Worm (Caenorhabditis elegans) whole organism, mixed stage, embryonic: Measurements from ENCODE around the gene ZK673.4.
A peak's percentile ranks its signal among the peaks of the same experiment; 100 is the strongest.

Experiments used
- M03D4.4 ChIP-seq: sonication (generic microtip); optimal IDR thresholded peaks from 2 replicates; lab custom pipeline; 2017; ENCODE audit warnings: mild to moderate bottlenecking, missing genetic modification characterization, missing compliant biosample characterization
- bed-3 ChIP-seq: fragments of 200-800 bp; sonication (Bioruptor generic); optimal IDR thresholded peaks from 3 replicates; lab custom pipeline; 2018; ENCODE audit warnings: mild to moderate bottlenecking, missing genetic modification characterization, moderate library complexity, missing compliant biosample characterization
- blmp-1 ChIP-seq: fragments of 150-350 bp; optimal IDR thresholded peaks from 2 replicates; lab custom pipeline; 2014; ENCODE audit warnings: missing biosample characterization, missing genetic modification characterization
- ceh-39 ChIP-seq: fragments of 150-350 bp; optimal IDR thresholded peaks from 2 replicates; lab custom pipeline; 2014; ENCODE audit warnings: missing biosample characterization, missing genetic modification characterization
- ceh-43 ChIP-seq: fragments of 200-800 bp; sonication (Bioruptor generic); optimal IDR thresholded peaks from 2 replicates; lab custom pipeline; 2018; ENCODE audit warnings: mild to moderate bottlenecking, missing genetic modification characterization, moderate library complexity, missing compliant biosample characterization
- ces-1 ChIP-seq: fragments of 150-350 bp; optimal IDR thresholded peaks from 2 replicates; lab custom pipeline; 2014; ENCODE audit warnings: missing biosample characterization, missing genetic modification reagents, missing genetic modification characterization
- cnd-1 ChIP-seq: fragments of 200-800 bp; sonication (Bioruptor generic); optimal IDR thresholded peaks from 2 replicates; lab custom pipeline; 2018; ENCODE audit warnings: mild to moderate bottlenecking, missing genetic modification characterization, missing compliant biosample characterization
- drap-1 ChIP-seq: fragments of 200-800 bp; sonication (Bioruptor generic); optimal IDR thresholded peaks from 3 replicates; lab custom pipeline; 2018; ENCODE audit warnings: mild to moderate bottlenecking, missing genetic modification characterization, missing compliant biosample characterization
- elt-1 ChIP-seq: sonication (generic microtip); optimal IDR thresholded peaks from 2 replicates; lab custom pipeline; 2017; ENCODE audit warnings: missing genetic modification characterization, mild to moderate bottlenecking, missing compliant biosample characterization, antibody characterized with exemption, moderate library complexity, borderline replicate concordance; ENCODE audit not compliant: insufficient read depth
- elt-3 ChIP-seq: fragments of 150-350 bp; optimal IDR thresholded peaks from 2 replicates; lab custom pipeline; 2014; ENCODE audit warnings: missing biosample characterization, missing genetic modification characterization
- ham-2 ChIP-seq: fragments of 200-800 bp; sonication (Bioruptor generic); optimal IDR thresholded peaks from 2 replicates; lab custom pipeline; 2018; ENCODE audit warnings: mild to moderate bottlenecking, missing genetic modification characterization, missing compliant biosample characterization
- hlh-1 ChIP-seq: fragments of 150-350 bp; optimal IDR thresholded peaks from 2 replicates; lab custom pipeline; 2014; ENCODE audit warnings: missing biosample characterization, missing genetic modification reagents, missing genetic modification characterization
- lin-13 ChIP-seq: fragments of 150-350 bp; optimal IDR thresholded peaks from 2 replicates; lab custom pipeline; 2014; ENCODE audit warnings: missing biosample characterization, missing genetic modification characterization
- lin-32 ChIP-seq: fragments of 200-800 bp; sonication (Bioruptor generic); optimal IDR thresholded peaks from 2 replicates; lab custom pipeline; 2018; ENCODE audit warnings: mild to moderate bottlenecking, missing genetic modification characterization, missing compliant biosample characterization
- lsy-2 ChIP-seq: fragments of 150-350 bp; optimal IDR thresholded peaks from 2 replicates; lab custom pipeline; 2014; ENCODE audit warnings: missing biosample characterization, missing genetic modification characterization
- nhr-12 ChIP-seq: fragments of 150-350 bp; optimal IDR thresholded peaks from 2 replicates; lab custom pipeline; 2014; ENCODE audit warnings: missing biosample characterization, missing genetic modification characterization
- nhr-2 ChIP-seq: fragments of 150-350 bp; optimal IDR thresholded peaks from 2 replicates; lab custom pipeline; 2014; ENCODE audit warnings: missing biosample characterization, missing genetic modification characterization
- nhr-237 ChIP-seq: fragments of 150-350 bp; optimal IDR thresholded peaks from 2 replicates; lab custom pipeline; 2014; ENCODE audit warnings: missing biosample characterization, missing genetic modification characterization
- nhr-28 ChIP-seq: fragments of 150-350 bp; optimal IDR thresholded peaks from 2 replicates; lab custom pipeline; 2014; ENCODE audit warnings: missing biosample characterization, missing genetic modification characterization
- nhr-76 ChIP-seq: sonication (generic microtip); optimal IDR thresholded peaks from 2 replicates; lab custom pipeline; 2017; ENCODE audit warnings: missing biosample characterization, missing genetic modification characterization
- sem-2 ChIP-seq: fragments of 200-800 bp; sonication (Bioruptor generic); optimal IDR thresholded peaks from 2 replicates; lab custom pipeline; 2018; ENCODE audit warnings: mild to moderate bottlenecking, missing genetic modification characterization, missing compliant biosample characterization
- snpc-4 ChIP-seq: fragments of 150-350 bp; optimal IDR thresholded peaks from 2 replicates; lab custom pipeline; 2014; ENCODE audit warnings: missing biosample characterization, missing genetic modification characterization
- tbx-8 ChIP-seq: fragments of 200-800 bp; sonication (Bioruptor generic); optimal IDR thresholded peaks from 2 replicates; lab custom pipeline; 2018; ENCODE audit warnings: mild to moderate bottlenecking, missing genetic modification characterization, moderate library complexity, missing compliant biosample characterization
- unc-120 ChIP-seq: sonication (generic microtip); optimal IDR thresholded peaks from 2 replicates; lab custom pipeline; 2017; ENCODE audit warnings: missing genetic modification characterization, missing compliant biosample characterization; ENCODE audit not compliant: poor library complexity, severe bottlenecking
- unc-39 ChIP-seq: fragments of 150-350 bp; optimal IDR thresholded peaks from 2 replicates; lab custom pipeline; 2014; ENCODE audit warnings: missing biosample characterization, missing genetic modification characterization
- unc-62 ChIP-seq: fragments of 150-350 bp; optimal IDR thresholded peaks from 2 replicates; lab custom pipeline; 2014; ENCODE audit warnings: missing biosample characterization, missing genetic modification reagents, missing genetic modification characterization
- zip-8 ChIP-seq: fragments of 150-350 bp; optimal IDR thresholded peaks from 2 replicates; lab custom pipeline; 2014; ENCODE audit warnings: missing biosample characterization, missing genetic modification characterization
- ztf-11 ChIP-seq: fragments of 150-350 bp; optimal IDR thresholded peaks from 2 replicates; lab custom pipeline; 2014; ENCODE audit warnings: missing biosample characterization, missing genetic modification characterization

ZK673.4 gene

ce11 chrII:10444971-10445707 lies 7.6 kb upstream of the ZK673.4 start:
- TF ChIP-seq bed-3 (no peak), nhr-2 (tag; lab: Kevin White, UChicago) (no peak), lsy-2 (peak; percentile 77), nhr-237 (tag; lab: Kevin White, UChicago) (no peak), ces-1 (GFP tag; lab: Kevin White, UChicago) (no peak)

- no peak for TF ChIP-seq nhr-28 (tag; lab: Kevin White, UChicago)
- no peak for TF ChIP-seq ceh-39 (tag; lab: Kevin White, UChicago)
- no peak for TF ChIP-seq nhr-2 (tag; lab: Kevin White, UChicago)
- TF ChIP-seq zip-8 (tag; lab: Kevin White, UChicago), result no peak
- no peak for TF ChIP-seq ham-2 (GFP tag; lab: Kevin White, UChicago)
Measured at ce11 chrII:10445738-10446137, 7.0 kb upstream of the ZK673.4 start.

- TF ChIP-seq lin-32 (GFP tag; lab: Kevin White, UChicago) (no peak), lsy-2 (no peak)
Measured at ce11 chrII:10446300-10446699, 6.4 kb upstream of the ZK673.4 start.

ce11 chrII:10446814-10447213 lies 5.9 kb upstream of the ZK673.4 start:
- no peak for TF ChIP-seq elt-3 (tag; lab: Kevin White, UChicago)

- TF ChIP-seq elt-1 (tag; lab: Kevin White, UChicago), result no peak
- TF ChIP-seq unc-120, result no peak
- TF ChIP-seq ceh-39 (tag; lab: Kevin White, UChicago), result no peak
- TF ChIP-seq unc-39 (tag; lab: Kevin White, UChicago), result no peak
- TF ChIP-seq hlh-1 (tag; lab: Kevin White, UChicago), result no peak
- no peak for TF ChIP-seq tbx-8 (GFP tag; lab: Kevin White, UChicago)
- no peak for TF ChIP-seq ham-2 (GFP tag; lab: Kevin White, UChicago)
- TF ChIP-seq bed-3, result no peak
- TF ChIP-seq drap-1, result no peak
- no peak for TF ChIP-seq nhr-28 (tag; lab: Kevin White, UChicago)
- no peak for TF ChIP-seq sem-2 (GFP tag; lab: Kevin White, UChicago)
- no peak for TF ChIP-seq nhr-12 (tag; lab: Kevin White, UChicago)
- TF ChIP-seq elt-3 (tag; lab: Kevin White, UChicago), result no peak
- no peak for TF ChIP-seq ceh-43 (GFP tag; lab: Kevin White, UChicago)
- no peak for TF ChIP-seq cnd-1 (tag; lab: Kevin White, UChicago)
- TF ChIP-seq ztf-11 (tag; lab: Kevin White, UChicago), result no peak
- no peak for TF ChIP-seq lsy-2
- TF ChIP-seq, all 35 proteins: peak for 0
Measured at ce11 chrII:10447348-10448316, 5.1 kb upstream of the ZK673.4 start, which contains the start of gene ZK673.2. TSS of gene ZK673.2 (plus strand) at chrII:10448266.

- TF ChIP-seq unc-62 (GFP tag; lab: Kevin White, UChicago), result no peak
- TF ChIP-seq snpc-4, result no peak
- TF ChIP-seq nhr-76 (tag; lab: Kevin White, UChicago), result no peak
- TF ChIP-seq unc-39 (tag; lab: Kevin White, UChicago), result no peak
- TF ChIP-seq blmp-1 (tag; lab: Kevin White, UChicago), result no peak
- no peak for TF ChIP-seq M03D4.4
- TF ChIP-seq lin-13 (tag; lab: Kevin White, UChicago), result no peak
- TF ChIP-seq lin-32 (GFP tag; lab: Kevin White, UChicago), result no peak
- no peak for TF ChIP-seq nhr-237 (tag; lab: Kevin White, UChicago)
- no peak for TF ChIP-seq lsy-2
- TF ChIP-seq ceh-39 (tag; lab: Kevin White, UChicago), result no peak
- TF ChIP-seq nhr-28 (tag; lab: Kevin White, UChicago), result no peak
- TF ChIP-seq elt-3 (tag; lab: Kevin White, UChicago), result no peak
- TF ChIP-seq ztf-11 (tag; lab: Kevin White, UChicago), result no peak
- no peak for TF ChIP-seq elt-1 (tag; lab: Kevin White, UChicago)
- TF ChIP-seq nhr-12 (tag; lab: Kevin White, UChicago), result no peak
- no peak for TF ChIP-seq unc-120
- TF ChIP-seq drap-1, result no peak
- TF ChIP-seq ceh-43 (GFP tag; lab: Kevin White, UChicago), result no peak
- no peak for TF ChIP-seq hlh-1 (tag; lab: Kevin White, UChicago)
Measured at ce11 chrII:10449707-10450106, 3.0 kb upstream of the ZK673.4 start, which contains the start of gene lin-56. TSS of gene lin-56 (plus strand) at chrII:10450007.
